Worm (Caenorhabditis elegans): ENCODE results near the gene F33G12.6.

- TF ChIP-seq zag-1 (tag; optimal IDR thresholded peaks at IDR 0.05): no peak
- TF ChIP-seq unc-62 (GFP tag; optimal IDR thresholded peaks at IDR 0.05): no peak
- TF ChIP-seq pqm-1 (tag; optimal IDR thresholded peaks at IDR 0.05): no peak
- TF ChIP-seq egl-13 (tag; optimal IDR thresholded peaks at IDR 0.05): no peak
- no peak for TF ChIP-seq lir-3 (tag; optimal IDR thresholded peaks at IDR 0.05; ENCODE audit: poor library complexity)
These were observed at the start of gene F33G12.6 for ce11 chrII:5049865-5050342.

Measured in whole organism, L1 larva.